Worm (Caenorhabditis elegans) whole organism, late embryonic: ENCODE data around the gene C14C11.4.

Source experiments
- ama-1 ChIP-seq: fragments of 150-350 bp; optimal IDR thresholded peaks from 2 replicates; lab custom pipeline; 2014
- ceh-14 ChIP-seq: sonication (generic microtip); optimal IDR thresholded peaks from 2 replicates; lab custom pipeline; 2016; ENCODE audit warnings: missing genotype, missing genetic modification characterization, missing compliant biosample characterization
- ceh-2 ChIP-seq: sonication (generic microtip); optimal IDR thresholded peaks from 2 replicates; lab custom pipeline; 2016; ENCODE audit warnings: missing genotype, missing genetic modification characterization, missing compliant biosample characterization
- ceh-22 ChIP-seq: sonication (generic microtip); optimal IDR thresholded peaks from 2 replicates; lab custom pipeline; 2017; ENCODE audit warnings: missing biosample characterization, missing genetic modification characterization
- ceh-24 ChIP-seq: sonication (generic microtip); optimal IDR thresholded peaks from 2 replicates; lab custom pipeline; 2016; ENCODE audit warnings: mild to moderate bottlenecking, missing genetic modification characterization, missing compliant biosample characterization
- ceh-48 ChIP-seq: sonication (generic microtip); optimal IDR thresholded peaks from 2 replicates; lab custom pipeline; 2016; ENCODE audit warnings: missing genetic modification characterization, inconsistent platforms, missing compliant biosample characterization
- dve-1 ChIP-seq: sonication (generic microtip); optimal IDR thresholded peaks from 2 replicates; lab custom pipeline; 2017; ENCODE audit warnings: antibody characterized with exemption, mild to moderate bottlenecking, missing genetic modification characterization, missing compliant biosample characterization
- elt-2 ChIP-seq: sonication (generic microtip); optimal IDR thresholded peaks from 2 replicates; lab custom pipeline; 2016; ENCODE audit warnings: missing genetic modification reagents, missing genetic modification characterization, missing compliant biosample characterization
- ets-4 ChIP-seq: sonication (generic microtip); optimal IDR thresholded peaks from 2 replicates; lab custom pipeline; 2016; ENCODE audit warnings: missing genetic modification characterization, missing compliant biosample characterization
- mec-3 ChIP-seq: sonication (generic microtip); optimal IDR thresholded peaks from 2 replicates; lab custom pipeline; 2016; ENCODE audit warnings: borderline replicate concordance, missing genetic modification characterization, missing compliant biosample characterization
- nhr-11 ChIP-seq: fragments of 150-350 bp; optimal IDR thresholded peaks from 2 replicates; lab custom pipeline; 2014; ENCODE audit warnings: missing biosample characterization, missing genetic modification characterization
- pqm-1 ChIP-seq: sonication (generic microtip); optimal IDR thresholded peaks from 2 replicates; lab custom pipeline; 2016; ENCODE audit warnings: missing genetic modification characterization, missing compliant biosample characterization
- sox-2 ChIP-seq: fragments of 200-800 bp; sonication (Bioruptor generic); IDR thresholded peaks from 2 replicates; pipeline ENCODE4 v1.3.6; 2022; ENCODE audit warnings: missing genetic modification reagents, missing genetic modification characterization, missing compliant biosample characterization

- TF ChIP-seq elt-2 (tag; lab: Kevin White, UChicago) = peak; percentile 23
- no peak for TF ChIP-seq mec-3
- no peak for TF ChIP-seq sox-2
- TF ChIP-seq ceh-24 (tag; lab: Kevin White, UChicago) = no peak
- no peak for TF ChIP-seq ets-4 (tag; lab: Kevin White, UChicago)
- TF ChIP-seq ama-1 (lab: Kevin White, UChicago) = no peak
- no peak for TF ChIP-seq nhr-11
- peak; percentile 13 for TF ChIP-seq ceh-2
- no peak for TF ChIP-seq ceh-48 (tag; lab: Kevin White, UChicago)
- no peak for TF ChIP-seq pqm-1 (tag; lab: Kevin White, UChicago)
- TF ChIP-seq ceh-22 (tag; lab: Kevin White, UChicago) = no peak
- TF ChIP-seq ceh-14 = peak; percentile 15
- TF ChIP-seq dve-1 (tag; lab: Kevin White, UChicago) = peak; percentile 59
Observed at ce11 chrV:5684534-5684933, 37.1 kb downstream of the C14C11.4 start, which contains the start of the genes hmgs-1 and F25B4.4.
